Fruit fly (Drosophila melanogaster) whole organism, wandering third instar larva: Measurements from ENCODE around the gene CG42526.

Experiments used
- Abd-B ChIP-seq: fragments of >200 bp; optimal IDR thresholded peaks from 2 replicates; lab custom pipeline; 2017; ENCODE audit warnings: missing biosample characterization, missing genetic modification characterization
- CG32264 ChIP-seq: fragments of 200-800 bp; sonication (Bioruptor generic); optimal IDR thresholded peaks from 2 replicates; lab custom pipeline; 2016; ENCODE audit warnings: missing biosample characterization, missing genetic modification characterization
- CG9705 ChIP-seq: fragments of 200-800 bp; sonication (Bioruptor generic); optimal IDR thresholded peaks from 2 replicates; lab custom pipeline; 2018; ENCODE audit warnings: missing biosample characterization, mild to moderate bottlenecking, missing genetic modification characterization
- CrebA ChIP-seq: fragments of 200-800 bp; sonication (Bioruptor generic); optimal IDR thresholded peaks from 2 replicates; lab custom pipeline; 2016; ENCODE audit warnings: missing biosample characterization, mild to moderate bottlenecking, missing genetic modification characterization, borderline replicate concordance
- Dfd ChIP-seq: fragments of >200 bp; optimal IDR thresholded peaks from 2 replicates; lab custom pipeline; 2017; ENCODE audit warnings: missing biosample characterization, missing genetic modification characterization
- Dif ChIP-seq: fragments of 200-275, 200-300 bp; sonication (Bioruptor generic); optimal IDR thresholded peaks from 2 replicates; lab custom pipeline; 2018; ENCODE audit warnings: missing biosample characterization, missing genetic modification characterization; ENCODE audit not compliant: partially characterized antibody
- GATAd ChIP-seq: sonication (Bioruptor generic); optimal IDR thresholded peaks from 2 replicates; lab custom pipeline; 2016; ENCODE audit warnings: missing biosample characterization, missing genetic modification characterization
- HLH106 ChIP-seq: fragments of 200-800 bp; optimal IDR thresholded peaks from 3 replicates; lab custom pipeline; 2019; ENCODE audit warnings: missing biosample characterization, mild to moderate bottlenecking, missing genetic modification characterization, moderate library complexity
- Hnf4 ChIP-seq: fragments of 200-800 bp; sonication (Bioruptor generic); optimal IDR thresholded peaks from 2 replicates; lab custom pipeline; 2016; ENCODE audit warnings: missing biosample characterization, mild to moderate bottlenecking, missing genetic modification characterization
- Hr78 ChIP-seq: fragments of >200 bp; optimal IDR thresholded peaks from 2 replicates; lab custom pipeline; 2017; ENCODE audit warnings: missing biosample characterization, missing genetic modification characterization
- Hr83 ChIP-seq: fragments of 200-300 bp; sonication (Bioruptor generic); optimal IDR thresholded peaks from 2 replicates; lab custom pipeline; 2016; ENCODE audit warnings: missing biosample characterization, mild to moderate bottlenecking, missing genetic modification characterization, moderate library complexity; ENCODE audit not compliant: poor library complexity, severe bottlenecking
- Jra ChIP-seq: sonication (Bioruptor generic); optimal IDR thresholded peaks from 2 replicates; lab custom pipeline; 2016; ENCODE audit warnings: missing biosample characterization, missing genetic modification characterization
- Mio ChIP-seq: sonication (Bioruptor generic); optimal IDR thresholded peaks from 2 replicates; lab custom pipeline; 2016; ENCODE audit warnings: missing biosample characterization, missing genetic modification characterization
- Myc ChIP-seq: fragments of >200 bp; optimal IDR thresholded peaks from 2 replicates; lab custom pipeline; 2017
- N ChIP-seq: fragments of >200 bp; optimal IDR thresholded peaks from 2 replicates; lab custom pipeline; 2018; ENCODE audit warnings: missing biosample characterization, missing external identifiers, missing genetic modification characterization
- OdsH ChIP-seq: fragments of 200-800 bp; sonication (Bioruptor generic); optimal IDR thresholded peaks from 2 replicates; lab custom pipeline; 2016; ENCODE audit warnings: missing biosample characterization, mild to moderate bottlenecking, missing genetic modification characterization
- Rel ChIP-seq, 2 experiments: fragments of 200-800 bp; sonication (Bioruptor generic) in 1 of 2; optimal IDR thresholded peaks; 2 replicates in 1 of 2; 3 replicates in 1 of 2; lab custom pipeline; 2016 to 2019; ENCODE audit warnings: mild to moderate bottlenecking in 2 of 2, missing biosample characterization in 2 of 2, missing genetic modification characterization in 2 of 2, moderate library complexity in 1 of 2
- Sp1 ChIP-seq: fragments of 200-800 bp; sonication (Bioruptor generic); optimal IDR thresholded peaks from 3 replicates; lab custom pipeline; 2019; ENCODE audit warnings: missing biosample characterization, mild to moderate bottlenecking, missing genetic modification characterization, moderate library complexity
- Vsx2 ChIP-seq: fragments of 200-300, 225-300 bp; sonication (Bioruptor generic); optimal IDR thresholded peaks from 2 replicates; lab custom pipeline; 2018; ENCODE audit warnings: missing biosample characterization, missing genetic modification characterization; ENCODE audit not compliant: partially characterized antibody
- br ChIP-seq: fragments of 200-800 bp; sonication (Bioruptor generic); optimal IDR thresholded peaks from 2 replicates; lab custom pipeline; 2016; ENCODE audit warnings: missing biosample characterization, missing genetic modification characterization
- brk ChIP-seq: fragments of 200-800 bp; sonication (Bioruptor generic); optimal IDR thresholded peaks from 2 replicates; lab custom pipeline; 2016; ENCODE audit warnings: missing biosample characterization, mild to moderate bottlenecking, missing genetic modification characterization
- dl ChIP-seq, 2 experiments: fragments of 175-275, 200-275 bp in 1 of 2; fragments of 200-275 bp in 1 of 2; sonication (Bioruptor generic); optimal IDR thresholded peaks; lab custom pipeline; 2018; ENCODE audit warnings: mild to moderate bottlenecking in 2 of 2, missing biosample characterization in 2 of 2, missing genetic modification characterization in 2 of 2, moderate library complexity in 2 of 2; ENCODE audit not compliant: partially characterized antibody in 2 of 2, insufficient read depth in 1 of 2
- dmrt93B ChIP-seq: fragments of 200-800 bp; sonication (Bioruptor generic); optimal IDR thresholded peaks from 2 replicates; lab custom pipeline; 2018; ENCODE audit warnings: missing biosample characterization, mild to moderate bottlenecking, missing genetic modification characterization
- dsf ChIP-seq: sonication (Bioruptor generic); optimal IDR thresholded peaks from 2 replicates; lab custom pipeline; 2016; ENCODE audit warnings: missing biosample characterization, missing genetic modification characterization, borderline replicate concordance
- ey ChIP-seq: fragments of 200-800 bp; sonication (Bioruptor generic); optimal IDR thresholded peaks from 2 replicates; lab custom pipeline; 2016; ENCODE audit warnings: missing biosample characterization, missing genetic modification characterization
- foxo ChIP-seq, 2 experiments: fragments of 200-800 bp; sonication (Bioruptor generic); optimal IDR thresholded peaks; 2 replicates in 1 of 2; 3 replicates in 1 of 2; lab custom pipeline; 2016 to 2017; ENCODE audit warnings: missing biosample characterization in 2 of 2, missing genetic modification characterization in 2 of 2
- fru ChIP-seq: fragments of 200-800 bp; sonication (Bioruptor generic); optimal IDR thresholded peaks from 3 replicates; lab custom pipeline; 2016; ENCODE audit warnings: missing biosample characterization, mild to moderate bottlenecking, missing genetic modification characterization
- h ChIP-seq: fragments of 200-800 bp; sonication (Bioruptor generic); optimal IDR thresholded peaks from 3 replicates; lab custom pipeline; 2016; ENCODE audit warnings: missing biosample characterization, mild to moderate bottlenecking, missing genetic modification characterization
- jim ChIP-seq: fragments of 175-275, 200-325 bp; sonication (Bioruptor generic); optimal IDR thresholded peaks from 2 replicates; lab custom pipeline; 2016; ENCODE audit warnings: missing biosample characterization, mild to moderate bottlenecking, missing genetic modification characterization
- lola ChIP-seq: fragments of >200 bp; optimal IDR thresholded peaks from 2 replicates; lab custom pipeline; 2017; ENCODE audit warnings: missing biosample characterization, missing genetic modification characterization
- pan ChIP-seq: fragments of >200 bp; optimal IDR thresholded peaks from 2 replicates; lab custom pipeline; 2017
- psq ChIP-seq: fragments of 200-800 bp; sonication (Bioruptor generic); optimal IDR thresholded peaks from 3 replicates; lab custom pipeline; 2017; ENCODE audit warnings: missing biosample characterization, mild to moderate bottlenecking, missing genetic modification characterization, moderate library complexity
- rgr ChIP-seq: fragments of 200-800 bp; sonication (Bioruptor generic); optimal IDR thresholded peaks from 3 replicates; lab custom pipeline; 2016; ENCODE audit warnings: missing biosample characterization, mild to moderate bottlenecking, missing genetic modification characterization
- sage ChIP-seq: fragments of 200-800 bp; sonication (Bioruptor generic); optimal IDR thresholded peaks from 2 replicates; lab custom pipeline; 2016; ENCODE audit warnings: missing biosample characterization, mild to moderate bottlenecking, missing genetic modification characterization
- sv ChIP-seq: fragments of 200-800 bp; sonication (Bioruptor generic); optimal IDR thresholded peaks from 3 replicates; lab custom pipeline; 2016; ENCODE audit warnings: missing biosample characterization, missing genetic modification characterization
- tai ChIP-seq: sonication (Bioruptor generic); optimal IDR thresholded peaks from 2 replicates; lab custom pipeline; 2016; ENCODE audit warnings: missing biosample characterization, missing genetic modification characterization
- usp ChIP-seq: fragments of >200 bp; optimal IDR thresholded peaks from 2 replicates; lab custom pipeline; 2017; ENCODE audit warnings: missing biosample characterization, missing genetic modification characterization
- woc ChIP-seq: sonication (Bioruptor generic); optimal IDR thresholded peaks from 2 replicates; lab custom pipeline; 2016; ENCODE audit warnings: missing biosample characterization, mild to moderate bottlenecking, missing genetic modification characterization

Gene CG42526

DNA sequence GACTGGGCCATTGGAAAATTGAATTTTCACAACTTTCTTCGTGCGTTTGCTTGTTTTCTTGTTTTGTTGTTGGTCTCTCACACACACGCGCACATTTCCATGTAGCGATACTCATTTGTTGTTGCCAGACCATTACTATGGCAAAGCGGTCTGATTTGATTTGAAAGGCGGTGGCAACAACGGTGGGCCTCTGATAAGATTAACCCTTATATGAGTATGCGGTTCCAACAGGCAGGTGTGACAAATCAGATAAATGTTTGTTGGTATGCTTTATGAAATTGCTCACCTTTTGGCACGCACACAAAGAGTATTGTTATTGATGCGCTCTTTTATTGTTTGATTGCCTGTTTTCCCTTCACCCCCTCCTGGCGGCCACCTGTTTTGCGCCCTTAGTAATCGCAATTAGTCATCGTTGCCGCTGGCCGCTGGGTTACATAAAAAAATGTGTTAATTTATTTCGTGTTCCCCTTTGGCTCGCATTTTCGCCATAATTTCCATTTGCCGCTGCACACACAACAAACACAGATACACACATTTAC is 12.1 kb upstream of the CG42526 start:
- TF ChIP-seq Myc (lab: Kevin White, UChicago) (no peak), fru (GFP tag; lab: Kevin White, UChicago) (peak; percentile 49), N (GFP tag; lab: Kevin White, UChicago) (no peak), Hnf4 (GFP tag; lab: Kevin White, UChicago) (peak; percentile 16), ey (GFP tag; lab: Kevin White, UChicago) (peak; percentile 26), Dfd (GFP tag; lab: Kevin White, UChicago) (no peak), pan (lab: Kevin White, UChicago) (no peak), br (GFP tag; lab: Kevin White, UChicago) (peak; percentile 25), Hr83 (GFP tag; lab: Kevin White, UChicago) (no peak), Rel (GFP tag; optimal IDR thresholded peaks at IDR 0.05; lab: Kevin White, UChicago) (no peak), Rel (tag; optimal IDR thresholded peaks at IDR 0.05; lab: Kevin White, UChicago) (no peak), lola (no peak), CG9705 (GFP tag; lab: Kevin White, UChicago) (no peak), h (GFP tag; lab: Kevin White, UChicago) (peak; percentile 45), Sp1 (GFP tag; lab: Kevin White, UChicago) (no peak), psq (GFP tag; lab: Kevin White, UChicago) (peak; percentile 62), CrebA (no peak), foxo (GFP tag; optimal IDR thresholded peaks at IDR 0.05; lab: Kevin White, UChicago) (peak; percentile 12 to 61)
- TF ChIP-seq, all 38 proteins: peak for 7

dm6 chr3L:9446731-9447238 is 11.6 kb upstream of the CG42526 start, which contains the start of gene CG3529:
Gene CG3529, plus strand, starts transcription at chr3L:9446864.
- TF ChIP-seq GATAd (GFP tag; lab: Kevin White, UChicago) (no peak), lola (no peak), Dif (no peak), foxo (GFP tag; optimal IDR thresholded peaks at IDR 0.05; lab: Kevin White, UChicago) (peak in 1 of 2 experiments; percentile 38), woc (GFP tag; lab: Kevin White, UChicago) (no peak), dl (GFP tag; optimal IDR thresholded peaks at IDR 0.05; lab: Kevin White, UChicago; ENCODE audit: insufficient read depth in 1 of 2, partially characterized antibody in 2 of 2) (no peak), Mio (GFP tag; lab: Kevin White, UChicago) (no peak), tai (GFP tag; lab: Kevin White, UChicago) (no peak), sage (GFP tag; lab: Kevin White, UChicago) (peak; percentile 28), Jra (GFP tag; lab: Kevin White, UChicago) (no peak), psq (GFP tag; lab: Kevin White, UChicago) (no peak), HLH106 (tag; lab: Kevin White, UChicago) (peak; percentile 56), br (GFP tag; lab: Kevin White, UChicago) (no peak), fru (GFP tag; lab: Kevin White, UChicago) (peak; percentile 32), Hr78 (GFP tag; lab: Kevin White, UChicago) (no peak), usp (no peak), h (GFP tag; lab: Kevin White, UChicago) (no peak), brk (GFP tag; lab: Kevin White, UChicago) (peak; percentile 41), ey (GFP tag; lab: Kevin White, UChicago) (peak; percentile 9), OdsH (GFP tag; lab: Kevin White, UChicago) (no peak), N (GFP tag; lab: Kevin White, UChicago) (no peak), Dfd (GFP tag; lab: Kevin White, UChicago) (no peak), Rel (GFP tag; optimal IDR thresholded peaks at IDR 0.05; lab: Kevin White, UChicago) (no peak), Rel (tag; optimal IDR thresholded peaks at IDR 0.05; lab: Kevin White, UChicago) (peak; percentile 61), sv (GFP tag; lab: Kevin White, UChicago) (no peak), pan (lab: Kevin White, UChicago) (no peak), dsf (GFP tag; lab: Kevin White, UChicago) (no peak), Hnf4 (GFP tag; lab: Kevin White, UChicago) (peak; percentile 26), Vsx2 (GFP tag; lab: Kevin White, UChicago) (no peak), Sp1 (GFP tag; lab: Kevin White, UChicago) (peak; percentile 53), dmrt93B (GFP tag; lab: Kevin White, UChicago) (no peak), jim (GFP tag; lab: Kevin White, UChicago) (peak; percentile 63), rgr (GFP tag; lab: Kevin White, UChicago) (peak; percentile 36), Abd-B (GFP tag; lab: Kevin White, UChicago) (no peak), CG32264 (GFP tag; lab: Kevin White, UChicago) (no peak), Hr83 (GFP tag; lab: Kevin White, UChicago) (no peak), CrebA (no peak), CG9705 (GFP tag; lab: Kevin White, UChicago) (peak; percentile 12), Myc (lab: Kevin White, UChicago) (no peak)
- TF ChIP-seq, all 38 proteins: peak for 12
